Worm (Caenorhabditis elegans) whole organism, midembryonic: ENCODE data around the gene act-1.
A peak's percentile ranks its signal among the peaks of the same experiment; 100 is the strongest.

Experiments used
- T22C8.4 ChIP-seq: fragments of 200-800 bp; sonication (Bioruptor generic); IDR thresholded peaks from 2 replicates; pipeline ENCODE4 v1.3.6; 2022; ENCODE audit warnings: missing genetic modification characterization, missing compliant biosample characterization
- cog-1 ChIP-seq: sonication (generic microtip); optimal IDR thresholded peaks from 2 replicates; lab custom pipeline; 2016; ENCODE audit warnings: missing genetic modification characterization, missing compliant biosample characterization
- flt-1 ChIP-seq: fragments of 200-800 bp; sonication (Bioruptor generic); IDR thresholded peaks from 2 replicates; pipeline ENCODE4 v1.3.6; 2022; ENCODE audit warnings: missing genetic modification characterization, missing compliant biosample characterization
- klf-2 ChIP-seq: fragments of 200-800 bp; sonication (Bioruptor generic); conservative IDR thresholded peaks from 2 replicates; pipeline ENCODE4 v1.3.6; 2022; ENCODE audit warnings: missing genetic modification reagents, missing genetic modification characterization, missing compliant biosample characterization
- med-1 ChIP-seq: sonication (generic microtip); optimal IDR thresholded peaks from 2 replicates; lab custom pipeline; 2017; ENCODE audit warnings: missing genetic modification characterization, mild to moderate bottlenecking, missing compliant biosample characterization, antibody characterized with exemption, missing genetic modification reagents; ENCODE audit not compliant: insufficient read depth
- ref-1 ChIP-seq: fragments of 200-800 bp; sonication (Bioruptor generic); conservative IDR thresholded peaks from 2 replicates; pipeline ENCODE4 v1.3.6; 2022; ENCODE audit warnings: missing genetic modification reagents, missing genetic modification characterization, missing compliant biosample characterization
- tab-1 ChIP-seq: fragments of 200-800 bp; sonication (Bioruptor generic); IDR thresholded peaks from 2 replicates; pipeline ENCODE4 v1.3.6; 2022; ENCODE audit warnings: missing genetic modification characterization, missing compliant biosample characterization
- ztf-23 ChIP-seq: fragments of 200-800 bp; sonication (Bioruptor generic); IDR thresholded peaks from 2 replicates; pipeline ENCODE4 v1.3.6; 2022; ENCODE audit warnings: missing genetic modification reagents, missing genetic modification characterization, missing compliant biosample characterization
- ztf-29 ChIP-seq: fragments of 200-800 bp; sonication (Bioruptor generic); IDR thresholded peaks from 2 replicates; pipeline ENCODE4 v1.3.6; 2022; ENCODE audit warnings: missing genetic modification reagents, missing genetic modification characterization, missing compliant biosample characterization

act-1 gene

DNA sequence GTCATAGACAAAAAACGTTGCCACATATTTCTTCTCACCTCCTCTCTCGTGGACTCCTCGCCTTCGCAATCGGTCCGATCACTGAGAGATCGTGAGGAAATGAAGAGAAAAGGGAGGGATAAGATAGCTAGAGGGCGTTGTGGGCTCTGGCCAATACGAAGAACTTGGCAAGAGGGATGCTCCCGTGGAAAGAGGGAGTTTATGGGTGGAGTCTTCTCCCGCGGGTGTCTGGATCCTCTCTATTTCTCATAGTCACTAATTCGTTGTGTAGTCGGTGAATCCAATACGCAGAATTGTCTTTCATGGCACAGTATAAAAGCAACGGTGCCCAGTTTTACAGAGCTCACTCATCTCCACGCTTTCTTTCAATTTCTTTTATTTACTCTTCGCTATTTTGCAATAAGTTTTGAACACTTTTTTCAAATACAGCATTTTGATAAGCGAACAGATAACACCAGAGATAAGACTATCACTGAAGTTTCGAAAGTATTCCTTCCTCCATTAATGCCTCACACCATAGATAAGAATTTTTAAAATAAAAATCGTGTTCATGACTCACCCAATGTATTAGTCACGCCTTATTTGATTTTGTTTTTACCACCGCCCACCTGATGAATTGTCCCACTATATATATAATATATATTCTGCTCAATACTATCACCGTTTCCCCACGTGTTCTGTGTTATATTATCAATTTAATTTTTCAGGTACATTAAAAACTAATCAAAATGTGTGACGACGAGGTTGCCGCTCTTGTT, at the start of gene act-1:
TSS of gene act-1 (plus strand) at position 708 of the 758 bp plus-strand sequence.
- TF ChIP-seq klf-2 (GFP tag; lab: Robert Waterston, UW) (no peak), flt-1 (GFP tag; lab: Robert Waterston, UW) (0 out of 2 replicates have a peak, but pooled peaks have one; percentile 27), tab-1 (GFP tag; lab: Robert Waterston, UW) (no peak)

DNA sequence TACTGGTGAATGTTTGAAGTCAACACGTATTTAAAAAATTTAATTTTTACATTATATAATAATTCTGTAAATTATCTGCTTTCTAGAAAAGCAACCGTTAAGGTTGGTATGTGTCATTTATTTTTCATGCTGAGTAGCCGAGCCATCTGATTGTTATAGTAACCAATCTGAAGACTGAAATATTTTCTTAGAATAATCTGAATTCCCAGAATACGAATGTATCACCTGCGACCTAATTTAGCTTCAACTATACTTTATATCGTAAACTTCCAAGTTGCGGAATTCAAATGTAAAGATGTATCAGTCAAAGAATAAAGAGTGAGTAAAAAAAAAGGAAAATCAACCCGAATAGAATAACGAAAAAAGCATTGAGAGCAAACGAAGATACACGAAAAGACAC, 47.6 kb upstream of the act-1 start:
- TF ChIP-seq cog-1 (tag; lab: Kevin White, UChicago) (no peak), tab-1 (GFP tag; lab: Robert Waterston, UW) (no peak), med-1 (GFP tag; lab: Kevin White, UChicago) (no peak), ztf-23 (no peak), ztf-29 (no peak), klf-2 (GFP tag; lab: Robert Waterston, UW) (no peak), T22C8.4 (GFP tag; lab: Robert Waterston, UW) (no peak), ref-1 (GFP tag; lab: Robert Waterston, UW) (no peak), flt-1 (GFP tag; lab: Robert Waterston, UW) (no peak)

DNA sequence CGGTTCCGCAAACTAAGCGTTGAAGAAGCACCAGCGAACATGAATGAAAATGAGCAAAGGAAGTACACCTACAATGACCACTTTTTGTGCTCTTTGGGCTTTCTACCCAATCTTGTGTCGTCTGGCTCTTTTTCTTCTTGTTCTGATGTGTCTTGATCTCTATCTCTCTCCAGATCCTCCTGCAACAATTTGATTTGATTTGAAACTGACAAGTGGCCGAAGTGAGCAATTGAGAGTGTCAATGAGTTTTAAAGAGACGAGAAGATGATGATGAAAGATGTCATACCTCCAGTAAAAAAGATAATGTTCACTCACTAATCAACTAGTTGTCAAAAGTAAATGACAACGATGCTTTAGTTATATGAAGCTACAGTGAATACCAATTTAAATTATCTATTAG, 46.1 kb upstream of the act-1 start, which contains the start of gene pptr-2:
TSS of gene pptr-2 (minus strand) at position 184 of the 400 bp plus-strand sequence.
- TF ChIP-seq ztf-23 (no peak), tab-1 (GFP tag; lab: Robert Waterston, UW) (no peak), med-1 (GFP tag; lab: Kevin White, UChicago) (no peak)

ce11 chrV:11039379-11039954, 41.4 kb upstream of the act-1 start, which contains the start of gene pak-2:
TSS of gene pak-2 (minus strand) at chrV:11039429.
- TF ChIP-seq tab-1 (GFP tag; lab: Robert Waterston, UW) (no peak), klf-2 (GFP tag; lab: Robert Waterston, UW) (peak; percentile 49; the same call in 1 of the 2 replicates), cog-1 (tag; lab: Kevin White, UChicago) (peak; percentile 87), flt-1 (GFP tag; lab: Robert Waterston, UW) (peak; percentile 77), ztf-23 (peak; percentile 85), ztf-29 (no peak), T22C8.4 (GFP tag; lab: Robert Waterston, UW) (no peak)

DNA sequence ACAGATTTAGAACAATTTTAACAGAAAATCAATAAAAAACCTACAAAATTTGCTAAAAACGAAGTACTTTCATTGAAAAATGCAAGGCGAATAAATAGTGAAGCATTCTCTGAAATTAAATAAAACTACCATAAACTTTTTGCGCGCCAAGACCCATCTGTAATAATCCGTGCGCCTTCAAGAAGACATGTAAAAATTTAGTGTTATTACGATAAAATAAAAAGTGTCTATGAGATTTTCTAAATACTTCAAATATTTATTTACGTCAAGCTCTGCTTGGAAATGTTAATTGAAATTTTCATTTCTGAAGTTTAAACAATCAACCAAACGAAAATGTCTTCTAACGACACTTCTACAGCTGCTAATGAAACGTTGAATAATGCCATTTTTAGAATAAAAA, 40.8 kb upstream of the act-1 start, which contains the start of gene C45B11.9:
TSS of gene C45B11.9 (plus strand) at position 301 of the 400 bp plus-strand sequence.
- no peak for TF ChIP-seq med-1 (GFP tag; lab: Kevin White, UChicago)
- TF ChIP-seq T22C8.4 (GFP tag; lab: Robert Waterston, UW), result no peak
- no peak for TF ChIP-seq tab-1 (GFP tag; lab: Robert Waterston, UW)
- TF ChIP-seq cog-1 (tag; lab: Kevin White, UChicago), result no peak
- TF ChIP-seq flt-1 (GFP tag; lab: Robert Waterston, UW), result no peak
- TF ChIP-seq ref-1 (GFP tag; lab: Robert Waterston, UW), result no peak
- TF ChIP-seq ztf-23, result no peak
- TF ChIP-seq klf-2 (GFP tag; lab: Robert Waterston, UW), result no peak

DNA sequence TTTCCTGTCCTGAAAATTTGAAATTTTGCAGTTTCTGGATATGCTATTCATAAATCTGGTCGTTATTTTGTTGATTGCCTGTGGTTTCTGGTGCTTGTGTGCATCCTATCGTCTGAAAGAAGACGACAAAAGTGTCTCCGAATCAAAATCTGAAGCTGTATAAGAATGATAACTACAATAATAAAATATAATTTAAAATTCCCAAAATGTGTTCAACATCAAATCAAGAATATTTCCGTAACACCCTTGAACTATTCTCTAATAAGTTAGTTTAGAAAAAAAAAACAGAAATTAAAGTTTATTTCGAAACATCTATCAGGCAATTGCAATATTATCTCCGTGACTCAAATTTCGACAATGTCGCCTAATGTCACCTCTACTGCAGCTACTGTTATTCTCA, 40.4 kb upstream of the act-1 start, which contains the start of gene C45B11.8:
TSS of gene C45B11.8 (plus strand) at position 301 of the 400 bp plus-strand sequence.
- TF ChIP-seq klf-2 (GFP tag; lab: Robert Waterston, UW) (no peak), flt-1 (GFP tag; lab: Robert Waterston, UW) (no peak), cog-1 (tag; lab: Kevin White, UChicago) (no peak), ztf-29 (no peak), tab-1 (GFP tag; lab: Robert Waterston, UW) (no peak), ztf-23 (no peak), T22C8.4 (GFP tag; lab: Robert Waterston, UW) (no peak), med-1 (GFP tag; lab: Kevin White, UChicago) (no peak), ref-1 (GFP tag; lab: Robert Waterston, UW) (no peak)

ce11 chrV:11041499-11041898, 39.4 kb upstream of the act-1 start, which contains the start of gene C45B11.5:
TSS of gene C45B11.5 (plus strand) at chrV:11041799.
- no peak for TF ChIP-seq tab-1 (GFP tag; lab: Robert Waterston, UW)
- TF ChIP-seq ztf-23, result no peak
- no peak for TF ChIP-seq flt-1 (GFP tag; lab: Robert Waterston, UW)
- no peak for TF ChIP-seq ztf-29
- TF ChIP-seq med-1 (GFP tag; lab: Kevin White, UChicago), result no peak
- TF ChIP-seq klf-2 (GFP tag; lab: Robert Waterston, UW), result no peak
- no peak for TF ChIP-seq T22C8.4 (GFP tag; lab: Robert Waterston, UW)

DNA sequence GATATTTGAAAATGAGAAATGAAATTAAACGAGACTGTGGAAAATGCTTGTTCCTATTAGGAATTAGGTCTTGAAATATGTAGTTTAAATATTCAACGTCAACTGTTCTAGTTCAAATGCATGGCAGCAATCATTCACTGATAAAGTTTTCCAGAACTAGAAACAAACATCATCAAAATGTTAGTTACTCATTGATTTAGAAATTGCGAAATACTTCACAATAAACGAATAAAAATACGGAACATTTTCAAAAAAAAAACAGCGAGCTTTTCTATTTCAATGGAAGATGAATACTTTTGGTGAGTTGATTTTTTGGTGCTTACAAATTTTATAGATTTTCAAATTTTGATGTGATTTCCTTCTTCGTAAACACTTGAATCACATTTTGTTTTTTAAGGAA, 38.3 kb upstream of the act-1 start, which contains the start of gene C45B11.2:
TSS of gene C45B11.2 (plus strand) at position 173 of the 400 bp plus-strand sequence.
- no peak for TF ChIP-seq cog-1 (tag; lab: Kevin White, UChicago)
- TF ChIP-seq tab-1 (GFP tag; lab: Robert Waterston, UW), result no peak
- no peak for TF ChIP-seq T22C8.4 (GFP tag; lab: Robert Waterston, UW)
- no peak for TF ChIP-seq flt-1 (GFP tag; lab: Robert Waterston, UW)
- TF ChIP-seq ztf-29, result no peak
- TF ChIP-seq ztf-23, result no peak
- no peak for TF ChIP-seq ref-1 (GFP tag; lab: Robert Waterston, UW)
- no peak for TF ChIP-seq klf-2 (GFP tag; lab: Robert Waterston, UW)
- TF ChIP-seq med-1 (GFP tag; lab: Kevin White, UChicago), result no peak

ce11 chrV:11043767-11044166, 37.1 kb upstream of the act-1 start, which contains the start of gene C45B11.6:
TSS of gene C45B11.6 (plus strand) at chrV:11044067.
- no peak for TF ChIP-seq T22C8.4 (GFP tag; lab: Robert Waterston, UW)
- no peak for TF ChIP-seq med-1 (GFP tag; lab: Kevin White, UChicago)
- no peak for TF ChIP-seq klf-2 (GFP tag; lab: Robert Waterston, UW)
- TF ChIP-seq ztf-23, result no peak
- TF ChIP-seq cog-1 (tag; lab: Kevin White, UChicago), result no peak
- no peak for TF ChIP-seq tab-1 (GFP tag; lab: Robert Waterston, UW)
- no peak for TF ChIP-seq flt-1 (GFP tag; lab: Robert Waterston, UW)
- no peak for TF ChIP-seq ref-1 (GFP tag; lab: Robert Waterston, UW)
- no peak for TF ChIP-seq ztf-29
